Fruit fly (Drosophila melanogaster): ENCODE results near the gene alpha4GT1.

Gene alpha4GT1

DNA sequence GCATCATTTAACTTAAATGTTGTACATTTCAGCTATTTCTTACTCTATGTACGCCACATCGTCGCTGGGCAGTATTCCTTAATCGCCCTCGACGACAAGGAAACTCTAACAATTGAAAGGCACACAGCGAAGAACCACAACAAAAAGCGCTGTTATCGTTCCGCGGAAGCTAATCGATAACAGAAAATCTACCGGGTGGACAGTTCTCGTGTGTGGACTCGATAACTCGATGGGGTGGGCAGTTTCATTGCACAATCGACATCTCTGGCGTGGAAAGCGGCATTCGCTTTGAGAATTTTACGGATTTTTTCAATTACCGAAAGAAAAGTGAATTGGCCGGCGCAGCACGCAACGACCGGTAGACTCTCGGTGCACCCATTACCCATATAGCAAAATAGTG is at the start of gene alpha4GT1, which contains the start of gene Prp40 (continued):
- peak; percentile 81 for TF ChIP-seq CG16813 (GFP tag; IDR thresholded peaks at IDR 0.05; ENCODE audit: partially characterized antibody)
- TF ChIP-seq Fer3 (tag; optimal IDR thresholded peaks at IDR 0.05) = no peak
- TF ChIP-seq CG2129 (GFP tag; IDR thresholded peaks at IDR 0.05; ENCODE audit: partially characterized antibody) = 0 out of 2 replicates have a peak, but pooled peaks have one; percentile 16
- peak; percentile 78 for TF ChIP-seq Sry-δ (GFP tag; optimal IDR thresholded peaks at IDR 0.05)
- peak; percentile 20 for TF ChIP-seq CG15479 (GFP tag; optimal IDR thresholded peaks at IDR 0.05)
- no peak for TF ChIP-seq CG31224 (GFP tag; IDR thresholded peaks at IDR 0.05)
- TF ChIP-seq crp (GFP tag; optimal IDR thresholded peaks at IDR 0.05) = peak in 1 of 2 experiments; percentile 19
- peak; percentile 89 for TF ChIP-seq bbx (GFP tag; IDR thresholded peaks at IDR 0.05; ENCODE audit: partially characterized antibody)
- TF ChIP-seq gfzf (GFP tag; optimal IDR thresholded peaks at IDR 0.05) = peak; percentile 27
- TF ChIP-seq CG34224 (GFP tag; IDR thresholded peaks at IDR 0.05; ENCODE audit: partially characterized antibody) = peak; percentile 96
- TF ChIP-seq danr (GFP tag; IDR thresholded peaks at IDR 0.05) = no peak
- peak; percentile 5 for TF ChIP-seq nmo (GFP tag; optimal IDR thresholded peaks at IDR 0.05)
- peak; percentile 86 for TF ChIP-seq vnd (GFP tag; IDR thresholded peaks at IDR 0.05; ENCODE audit: partially characterized antibody)
- TF ChIP-seq chm (GFP tag; IDR thresholded peaks at IDR 0.05) = no peak
- peak; percentile 75 for TF ChIP-seq CG2116 (GFP tag; optimal IDR thresholded peaks at IDR 0.05)
- peak; percentile 98 for TF ChIP-seq MBD-R2 (GFP tag; IDR thresholded peaks at IDR 0.05)
- no peak for TF ChIP-seq zfh2 (GFP tag; optimal IDR thresholded peaks at IDR 0.05)
- TF ChIP-seq CG4360 (GFP tag; IDR thresholded peaks at IDR 0.05) = peak; percentile 77; the same call in 1 of the 2 replicates
- peak; percentile 39 for TF ChIP-seq pfk (GFP tag; optimal IDR thresholded peaks at IDR 0.05)
- TF ChIP-seq MESR4 (GFP tag; optimal IDR thresholded peaks at IDR 0.05) = peak; percentile 77
- TF ChIP-seq sna (GFP tag; IDR thresholded peaks at IDR 0.05; ENCODE audit: partially characterized antibody) = peak; percentile 72
- TF ChIP-seq stwl (tag; optimal IDR thresholded peaks at IDR 0.05) = peak; percentile 72
- TF ChIP-seq CG34422 (GFP tag; IDR thresholded peaks at IDR 0.05) = peak; percentile 31; the same call in 1 of the 3 replicates
- TF ChIP-seq row (GFP tag; IDR thresholded peaks at IDR 0.05) = peak; percentile 38; the same call in 2 of the 3 replicates
- peak; percentile 39 for TF ChIP-seq CG3995 (GFP tag; optimal IDR thresholded peaks at IDR 0.05)
- peak; percentile 87 for TF ChIP-seq CG13287 (GFP tag; IDR thresholded peaks at IDR 0.05; ENCODE audit: partially characterized antibody)
- TF ChIP-seq tna (GFP tag; IDR thresholded peaks at IDR 0.05; ENCODE audit: partially characterized antibody) = peak; percentile 91
- TF ChIP-seq CG15514 (GFP tag; optimal IDR thresholded peaks at IDR 0.05) = peak; percentile 91
- TF ChIP-seq Myb (GFP tag; optimal IDR thresholded peaks at IDR 0.05) = peak; percentile 43
- TF ChIP-seq CG10462 (GFP tag; optimal IDR thresholded peaks at IDR 0.05) = no peak
- TF ChIP-seq prd (optimal IDR thresholded peaks at IDR 0.05) = no peak
- TF ChIP-seq prd (GFP tag; IDR thresholded peaks at IDR 0.05) = no peak
- peak; percentile 73 for TF ChIP-seq Scr (GFP tag; IDR thresholded peaks at IDR 0.05; ENCODE audit: partially characterized antibody)
- TF ChIP-seq CG9797 (GFP tag; optimal IDR thresholded peaks at IDR 0.05) = peak; percentile 4
- peak; percentile 84 for TF ChIP-seq nerfin-2 (GFP tag; IDR thresholded peaks at IDR 0.05; ENCODE audit: partially characterized antibody)
- TF ChIP-seq hbn (GFP tag; IDR thresholded peaks at IDR 0.05; ENCODE audit: partially characterized antibody) = peak; percentile 71
- TF ChIP-seq Elba2 (GFP tag; optimal IDR thresholded peaks at IDR 0.05) = no peak
- TF ChIP-seq inv (GFP tag; IDR thresholded peaks at IDR 0.05; ENCODE audit: partially characterized antibody) = peak; percentile 69
- peak; percentile 64 for TF ChIP-seq BEAF-32 (GFP tag; optimal IDR thresholded peaks at IDR 0.05)
- TF ChIP-seq unc-4 (GFP tag; IDR thresholded peaks at IDR 0.05; ENCODE audit: partially characterized antibody) = peak; percentile 65
- TF ChIP-seq CG17361 (GFP tag; IDR thresholded peaks at IDR 0.05) = no peak
- no peak for TF ChIP-seq CG2875 (GFP tag; optimal IDR thresholded peaks at IDR 0.05)
- TF ChIP-seq chinmo (GFP tag; IDR thresholded peaks at IDR 0.05; ENCODE audit: partially characterized antibody) = peak; percentile 95

All from whole organism, embryonic.